Fruit fly (Drosophila melanogaster) whole organism, pupa: ENCODE measurements around the gene CG43980.

Experiments used
- CG10348 ChIP-seq: fragments of 200-800 bp; sonication (Bioruptor generic); IDR thresholded peaks from 2 replicates; pipeline ENCODE4 v1.3.6; 2022; ENCODE audit warnings: missing biosample characterization, missing genetic modification characterization
- CG12605 ChIP-seq: fragments of 200-800 bp; sonication (Bioruptor generic); IDR thresholded peaks from 2 replicates; pipeline ENCODE4 v1.3.6; 2022; ENCODE audit warnings: missing biosample characterization, missing genetic modification characterization
- CG13204 ChIP-seq: fragments of 200-800 bp; sonication (Bioruptor generic); optimal IDR thresholded peaks from 2 replicates; lab custom pipeline; 2018; ENCODE audit warnings: missing biosample characterization, mild to moderate bottlenecking, missing genetic modification characterization, moderate library complexity
- CG14655 ChIP-seq: fragments of 200-800 bp; sonication (Bioruptor generic); optimal IDR thresholded peaks from 3 replicates; lab custom pipeline; 2017; ENCODE audit warnings: mild to moderate bottlenecking, missing biosample characterization, missing genetic modification reagents, missing genetic modification characterization
- CG15710 ChIP-seq: fragments of 200-800 bp; sonication (Bioruptor generic); optimal IDR thresholded peaks from 2 replicates; lab custom pipeline; 2018; ENCODE audit warnings: missing biosample characterization, mild to moderate bottlenecking, missing genetic modification characterization, moderate library complexity
- CG4496 ChIP-seq: fragments of 200-800 bp; sonication (Bioruptor generic); IDR thresholded peaks from 3 replicates; pipeline ENCODE4 v1.3.6; 2022; ENCODE audit warnings: missing biosample characterization, missing genetic modification characterization
- CG8159 ChIP-seq: fragments of 200-800 bp; sonication (Bioruptor generic); optimal IDR thresholded peaks from 3 replicates; lab custom pipeline; 2018; ENCODE audit warnings: missing biosample characterization, mild to moderate bottlenecking, missing genetic modification characterization, moderate library complexity
- CG8301 ChIP-seq: fragments of 200-800 bp; sonication (Bioruptor generic); optimal IDR thresholded peaks from 2 replicates; lab custom pipeline; 2018; ENCODE audit warnings: missing biosample characterization, mild to moderate bottlenecking, missing genetic modification characterization
- D1 ChIP-seq: fragments of 200-800 bp; sonication (Bioruptor generic); optimal IDR thresholded peaks from 2 replicates; lab custom pipeline; 2018; ENCODE audit warnings: missing biosample characterization, mild to moderate bottlenecking, missing genetic modification characterization, moderate library complexity
- EcR ChIP-seq: fragments of 200-800 bp; sonication (Bioruptor generic); optimal IDR thresholded peaks from 3 replicates; lab custom pipeline; 2019; ENCODE audit warnings: missing biosample characterization, missing genetic modification characterization, mild to moderate bottlenecking, moderate library complexity, missing genetic modification reagents
- Ets98B ChIP-seq: fragments of 200-800 bp; sonication (Bioruptor generic); IDR thresholded peaks from 2 replicates; pipeline ENCODE4 v1.3.6; 2022; ENCODE audit warnings: missing biosample characterization, missing genetic modification characterization
- Pif1A ChIP-seq: fragments of 200-800 bp; sonication (Bioruptor generic); optimal IDR thresholded peaks from 3 replicates; lab custom pipeline; 2016; ENCODE audit warnings: missing biosample characterization, missing genetic modification characterization
- Pif1B ChIP-seq: fragments of 200-800 bp; sonication (Bioruptor generic); optimal IDR thresholded peaks from 3 replicates; lab custom pipeline; 2016; ENCODE audit warnings: missing biosample characterization, missing genetic modification characterization
- fd96Ca ChIP-seq: fragments of 200-800 bp; sonication (Bioruptor generic); IDR thresholded peaks from 3 replicates; pipeline ENCODE4 v1.3.6; 2022; ENCODE audit warnings: missing biosample characterization, missing genetic modification characterization

DNA sequence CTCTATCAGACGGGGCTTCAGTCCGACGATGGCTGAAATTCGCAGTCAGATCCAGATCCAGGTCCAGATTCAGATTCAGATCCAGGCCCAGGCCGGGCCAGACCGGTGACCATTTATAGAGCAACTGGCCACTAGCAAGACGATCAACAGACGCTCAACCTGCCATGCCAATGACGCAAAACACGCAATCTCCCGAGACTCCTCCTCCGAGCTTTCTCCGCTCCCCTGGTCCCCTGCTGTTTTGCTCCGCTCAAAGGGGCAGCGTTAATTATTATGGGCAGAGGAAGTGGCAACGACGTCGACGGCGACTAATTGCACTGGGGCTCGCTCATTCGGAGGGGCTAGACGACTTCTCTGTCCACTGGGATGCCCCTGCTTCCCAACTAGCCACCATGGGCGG is 6.7 kb downstream of the CG43980 start:
- TF ChIP-seq Pif1B (GFP tag; lab: Kevin White, UChicago) (no peak), EcR (peak; percentile 20), D1 (tag; lab: Kevin White, UChicago) (no peak), CG8301 (tag; lab: Kevin White, UChicago) (no peak), CG4496 (GFP tag; lab: Robert Waterston, UW) (no peak), Ets98B (GFP tag; lab: Robert Waterston, UW) (no peak), CG10348 (GFP tag; lab: Robert Waterston, UW) (no peak), CG13204 (GFP tag; lab: Kevin White, UChicago) (peak; percentile 64), CG14655 (GFP tag; lab: Kevin White, UChicago) (no peak), CG12605 (GFP tag; lab: Robert Waterston, UW) (no peak), CG15710 (no peak), fd96Ca (no peak), CG8159 (tag; lab: Kevin White, UChicago) (no peak), Pif1A (no peak)
